Worm (Caenorhabditis elegans) whole organism, young adult: ENCODE measurements around the gene sfxn-5.

Experiments used
- B0336.3 ChIP-seq: fragments of 200-800 bp; sonication (Bioruptor generic); IDR thresholded peaks from 2 replicates; pipeline ENCODE4 v1.3.6; 2022; ENCODE audit warnings: missing genetic modification characterization, missing compliant biosample characterization
- C17E4.6 ChIP-seq: fragments of 200-800 bp; sonication (Bioruptor generic); IDR thresholded peaks from 2 replicates; pipeline ENCODE4 v1.3.6; 2022; ENCODE audit warnings: missing genetic modification reagents, missing genetic modification characterization, missing compliant biosample characterization
- F22D6.2 ChIP-seq: sonication (generic microtip); optimal IDR thresholded peaks from 2 replicates; lab custom pipeline; 2016; ENCODE audit warnings: mild to moderate bottlenecking, missing genetic modification characterization, missing compliant biosample characterization
- F33H1.4 ChIP-seq: fragments of 200-800 bp; sonication (Bioruptor generic); IDR thresholded peaks from 2 replicates; pipeline ENCODE4 v1.3.6; 2022; ENCODE audit warnings: missing genetic modification reagents, missing genetic modification characterization, missing compliant biosample characterization
- F37B4.10 ChIP-seq: fragments of 200-800 bp; sonication (Bioruptor generic); IDR thresholded peaks from 2 replicates; pipeline ENCODE4 v1.3.6; 2022; ENCODE audit warnings: missing genetic modification characterization, missing compliant biosample characterization
- F39B2.1 ChIP-seq: fragments of 200-800 bp; sonication (Bioruptor generic); IDR thresholded peaks from 2 replicates; pipeline ENCODE4 v1.3.6; 2022; ENCODE audit warnings: missing genetic modification reagents, missing genetic modification characterization, missing compliant biosample characterization
- F52B5.7 ChIP-seq: sonication (generic microtip); optimal IDR thresholded peaks from 2 replicates; lab custom pipeline; 2016; ENCODE audit warnings: mild to moderate bottlenecking, missing genetic modification characterization, missing compliant biosample characterization
- F57C9.4 ChIP-seq: sonication (generic microtip); optimal IDR thresholded peaks from 2 replicates; lab custom pipeline; 2017; ENCODE audit warnings: mild to moderate bottlenecking, missing genetic modification characterization, missing compliant biosample characterization
- K11D2.4 ChIP-seq: fragments of 200-800 bp; sonication (Bioruptor generic); IDR thresholded peaks from 2 replicates; pipeline ENCODE4 v1.3.6; 2022; ENCODE audit warnings: missing genetic modification reagents, missing genetic modification characterization, missing compliant biosample characterization
- K12H6.12 ChIP-seq: fragments of 200-800 bp; sonication (Bioruptor generic); optimal IDR thresholded peaks from 2 replicates; lab custom pipeline; 2018; ENCODE audit warnings: mild to moderate bottlenecking, missing genetic modification characterization, missing compliant biosample characterization
- T07F8.4 ChIP-seq: sonication (generic microtip); optimal IDR thresholded peaks from 2 replicates; lab custom pipeline; 2016; ENCODE audit warnings: mild to moderate bottlenecking, missing genetic modification characterization, moderate library complexity, missing compliant biosample characterization
- Y79H2A.3 ChIP-seq: fragments of 200-800 bp; sonication (Bioruptor generic); conservative IDR thresholded peaks from 2 replicates; pipeline ENCODE4 v1.3.6; 2022; ENCODE audit warnings: missing genetic modification reagents, missing genetic modification characterization, missing compliant biosample characterization
- ama-1 ChIP-seq, 3 experiments: fragments of 150-350 bp in 1 of 3; sonication (generic microtip) in 2 of 3; optimal IDR thresholded peaks; 2 replicates each; lab custom pipeline; 2014 to 2018; ENCODE audit warnings: missing biosample characterization in 2 of 3, missing genetic modification characterization in 2 of 3, missing genetic modification reagents in 2 of 3
- atf-7 ChIP-seq: sonication (generic microtip); optimal IDR thresholded peaks from 2 replicates; lab custom pipeline; 2017; ENCODE audit warnings: mild to moderate bottlenecking, missing genetic modification characterization, missing compliant biosample characterization
- athp-1 ChIP-seq: sonication (generic microtip); optimal IDR thresholded peaks from 2 replicates; lab custom pipeline; 2017; ENCODE audit warnings: mild to moderate bottlenecking, missing genetic modification characterization, missing compliant biosample characterization
- attf-3 ChIP-seq: fragments of 200-800 bp; sonication (Bioruptor generic); conservative IDR thresholded peaks from 2 replicates; pipeline ENCODE4 v1.3.6; 2022; ENCODE audit warnings: missing genetic modification reagents, missing genetic modification characterization, missing compliant biosample characterization
- cebp-1 ChIP-seq, 2 experiments: fragments of 200-800 bp in 1 of 2; sonication (Bioruptor generic) in 1 of 2; sonication (generic microtip) in 1 of 2; IDR thresholded peaks in 1 of 2; optimal IDR thresholded peaks in 1 of 2; 2 replicates each; pipeline versions ENCODE4 v1.3.6 to Lab custom; 2017 to 2022; ENCODE audit warnings: missing compliant biosample characterization in 2 of 2, missing genetic modification characterization in 2 of 2, mild to moderate bottlenecking in 1 of 2, missing genetic modification reagents in 1 of 2, moderate library complexity in 1 of 2
- ceh-100 ChIP-seq: fragments of 200-800 bp; sonication (Bioruptor generic); IDR thresholded peaks from 2 replicates; pipeline ENCODE4 v1.3.6; 2022; ENCODE audit warnings: missing genetic modification reagents, missing genetic modification characterization, missing compliant biosample characterization
- ceh-27 ChIP-seq: fragments of 200-800 bp; sonication (Bioruptor generic); optimal IDR thresholded peaks from 2 replicates; lab custom pipeline; 2018; ENCODE audit warnings: mild to moderate bottlenecking, missing genetic modification characterization, moderate library complexity, missing compliant biosample characterization
- ceh-79 ChIP-seq: sonication (generic microtip); optimal IDR thresholded peaks from 2 replicates; lab custom pipeline; 2017; ENCODE audit warnings: mild to moderate bottlenecking, missing genetic modification characterization, missing compliant biosample characterization
- dox-1 ChIP-seq: fragments of 200-800 bp; sonication (Bioruptor generic); IDR thresholded peaks from 2 replicates; pipeline ENCODE4 v1.3.6; 2022; ENCODE audit warnings: missing genetic modification reagents, missing genetic modification characterization, missing compliant biosample characterization
- efl-1 ChIP-seq: fragments of 150-350 bp; optimal IDR thresholded peaks from 2 replicates; lab custom pipeline; 2014; ENCODE audit warnings: missing biosample characterization, missing genetic modification reagents, missing genetic modification characterization
- ekl-4 ChIP-seq: fragments of 200-800 bp; sonication (Bioruptor generic); IDR thresholded peaks from 2 replicates; pipeline ENCODE4 v1.3.6; 2022; ENCODE audit warnings: missing genetic modification reagents, missing genetic modification characterization, missing compliant biosample characterization
- him-1 ChIP-seq: sonication (generic microtip); optimal IDR thresholded peaks from 2 replicates; lab custom pipeline; 2016; ENCODE audit warnings: missing genotype, missing genetic modification reagents, missing genetic modification characterization, missing compliant biosample characterization
- hlh-12 ChIP-seq: sonication (generic microtip); optimal IDR thresholded peaks from 2 replicates; lab custom pipeline; 2016; ENCODE audit warnings: missing genetic modification characterization, missing compliant biosample characterization
- lin-35 ChIP-seq, 3 experiments: fragments of 150-350 bp in 2 of 3; sonication (generic microtip) in 1 of 3; optimal IDR thresholded peaks; 2 replicates each; lab custom pipeline; 2014 to 2018; ENCODE audit warnings: missing biosample characterization in 3 of 3, missing genetic modification characterization in 3 of 3, missing genetic modification reagents in 3 of 3
- lin-54 ChIP-seq: fragments of 200-800 bp; sonication (Bioruptor generic); optimal IDR thresholded peaks from 2 replicates; lab custom pipeline; 2018; ENCODE audit warnings: mild to moderate bottlenecking, missing genetic modification characterization, missing compliant biosample characterization
- lsy-27 ChIP-seq: sonication (generic microtip); optimal IDR thresholded peaks from 2 replicates; lab custom pipeline; 2017; ENCODE audit warnings: missing genetic modification characterization, mild to moderate bottlenecking, missing compliant biosample characterization, antibody characterized with exemption, missing genotype, borderline replicate concordance; ENCODE audit not compliant: insufficient read depth
- madf-3 ChIP-seq: fragments of 200-800 bp; sonication (Bioruptor generic); IDR thresholded peaks from 2 replicates; pipeline ENCODE4 v1.3.6; 2022; ENCODE audit warnings: missing genetic modification reagents, missing genetic modification characterization, missing compliant biosample characterization
- mcd-1 ChIP-seq: fragments of 200-800 bp; sonication (Bioruptor generic); IDR thresholded peaks from 2 replicates; pipeline ENCODE4 v1.3.6; 2022; ENCODE audit warnings: missing genetic modification reagents, missing genetic modification characterization, missing compliant biosample characterization
- mel-28 ChIP-seq: sonication (generic microtip); optimal IDR thresholded peaks from 2 replicates; lab custom pipeline; 2016; ENCODE audit warnings: borderline replicate concordance, mild to moderate bottlenecking, missing genetic modification characterization, missing compliant biosample characterization
- mes-4 ChIP-seq: sonication (generic microtip); optimal IDR thresholded peaks from 2 replicates; lab custom pipeline; 2016; ENCODE audit warnings: missing genotype, missing genetic modification characterization, missing compliant biosample characterization
- nfyb-1 ChIP-seq: fragments of 200-800 bp; sonication (Bioruptor generic); IDR thresholded peaks from 2 replicates; pipeline ENCODE4 v1.3.6; 2022; ENCODE audit warnings: missing genetic modification reagents, missing genetic modification characterization, missing compliant biosample characterization
- nhr-120 ChIP-seq: fragments of 200-800 bp; sonication (Bioruptor generic); IDR thresholded peaks from 2 replicates; pipeline ENCODE4 v1.3.6; 2022; ENCODE audit warnings: missing genetic modification characterization, missing compliant biosample characterization
- nhr-27 ChIP-seq: fragments of 200-800 bp; sonication (Bioruptor generic); optimal IDR thresholded peaks from 2 replicates; lab custom pipeline; 2018; ENCODE audit warnings: mild to moderate bottlenecking, missing genetic modification characterization, moderate library complexity, missing compliant biosample characterization
- nhr-80 ChIP-seq: sonication (generic microtip); optimal IDR thresholded peaks from 2 replicates; lab custom pipeline; 2016; ENCODE audit warnings: missing genetic modification characterization, missing compliant biosample characterization
- rec-8 ChIP-seq, 2 experiments: sonication (generic microtip); optimal IDR thresholded peaks; 2 replicates each; lab custom pipeline; 2016; ENCODE audit warnings: mild to moderate bottlenecking in 2 of 2, missing genetic modification characterization in 2 of 2, missing genetic modification reagents in 2 of 2, missing genotype in 2 of 2, missing biosample characterization in 1 of 2, missing compliant biosample characterization in 1 of 2, moderate library complexity in 1 of 2
- repo-1 ChIP-seq: sonication (generic microtip); optimal IDR thresholded peaks from 2 replicates; lab custom pipeline; 2017; ENCODE audit warnings: mild to moderate bottlenecking, missing genetic modification characterization, missing compliant biosample characterization
- snpc-1.3 ChIP-seq: sonication (generic microtip); optimal IDR thresholded peaks from 2 replicates; lab custom pipeline; 2017; ENCODE audit warnings: missing genetic modification characterization, mild to moderate bottlenecking, missing compliant biosample characterization, antibody characterized with exemption, moderate library complexity, missing genotype, missing genetic modification reagents; ENCODE audit not compliant: insufficient read depth
- somi-1 ChIP-seq: fragments of 200-800 bp; sonication (Bioruptor generic); optimal IDR thresholded peaks from 2 replicates; lab custom pipeline; 2018; ENCODE audit warnings: mild to moderate bottlenecking, missing genetic modification characterization, missing compliant biosample characterization
- tbp1 ChIP-seq: fragments of 200-800 bp; sonication (Bioruptor generic); optimal IDR thresholded peaks from 2 replicates; lab custom pipeline; 2018; ENCODE audit warnings: mild to moderate bottlenecking, missing genetic modification characterization, missing compliant biosample characterization
- tbx-9 ChIP-seq: sonication (generic microtip); optimal IDR thresholded peaks from 2 replicates; lab custom pipeline; 2016; ENCODE audit warnings: borderline replicate concordance, missing genetic modification characterization, inconsistent platforms, missing compliant biosample characterization
- tlf-1 ChIP-seq: fragments of 200-800 bp; sonication (Bioruptor generic); optimal IDR thresholded peaks from 2 replicates; lab custom pipeline; 2018; ENCODE audit warnings: mild to moderate bottlenecking, missing genetic modification characterization, missing compliant biosample characterization
- unc-130 ChIP-seq: sonication (generic microtip); optimal IDR thresholded peaks from 2 replicates; lab custom pipeline; 2016; ENCODE audit warnings: missing genetic modification reagents, missing genetic modification characterization, missing compliant biosample characterization
- unc-62 ChIP-seq: fragments of 150-350 bp; optimal IDR thresholded peaks from 2 replicates; lab custom pipeline; 2014; ENCODE audit warnings: missing biosample characterization, missing genetic modification reagents, missing genetic modification characterization
- ztf-3 ChIP-seq: fragments of 200-800 bp; sonication (Bioruptor generic); optimal IDR thresholded peaks from 2 replicates; lab custom pipeline; 2018; ENCODE audit warnings: mild to moderate bottlenecking, missing genetic modification characterization, missing compliant biosample characterization

The sfxn-5 gene

DNA sequence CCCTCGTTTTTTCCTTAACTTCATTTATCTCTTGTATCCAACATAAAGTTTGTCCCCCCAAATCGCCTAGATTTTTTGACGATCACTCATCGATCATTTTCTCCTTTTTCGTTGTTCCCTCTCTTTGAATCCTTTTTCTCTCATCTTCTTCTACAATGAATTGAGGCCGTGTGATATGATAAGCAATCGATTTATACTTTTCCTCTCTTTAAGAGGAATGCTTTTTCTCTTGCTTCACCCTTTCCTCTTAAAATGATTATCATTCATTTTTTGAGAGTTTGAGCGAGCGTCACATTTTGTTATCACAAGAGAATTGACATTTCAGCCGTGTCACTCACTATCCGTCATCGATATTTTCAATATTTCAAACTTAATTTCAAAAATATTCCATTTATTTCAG, 26.8 kb downstream of the sfxn-5 start, which contains the start of gene K02C4.5 (continued):
- TF ChIP-seq F37B4.10 (GFP tag; lab: Robert Waterston, UW) (no peak), somi-1 (GFP tag; lab: Kevin White, UChicago) (no peak), nfyb-1 (GFP tag; lab: Robert Waterston, UW) (no peak), F57C9.4 (tag; lab: Kevin White, UChicago) (no peak), ama-1 (optimal IDR thresholded peaks at IDR 0.05; lab: Kevin White, UChicago) (no peak), ama-1 (GFP tag; optimal IDR thresholded peaks at IDR 0.05; lab: Kevin White, UChicago) (no peak), repo-1 (tag; lab: Kevin White, UChicago) (no peak), attf-3 (GFP tag; lab: Robert Waterston, UW) (no peak), nhr-80 (tag; lab: Kevin White, UChicago) (peak; percentile 82), cebp-1 (GFP tag; IDR thresholded peaks at IDR 0.05; lab: Robert Waterston, UW) (no peak), cebp-1 (tag; optimal IDR thresholded peaks at IDR 0.05; lab: Kevin White, UChicago) (peak; percentile 16), dox-1 (GFP tag; lab: Robert Waterston, UW) (no peak), ceh-100 (GFP tag; lab: Robert Waterston, UW) (no peak)
- TF ChIP-seq, all 124 proteins: peak for 6

DNA sequence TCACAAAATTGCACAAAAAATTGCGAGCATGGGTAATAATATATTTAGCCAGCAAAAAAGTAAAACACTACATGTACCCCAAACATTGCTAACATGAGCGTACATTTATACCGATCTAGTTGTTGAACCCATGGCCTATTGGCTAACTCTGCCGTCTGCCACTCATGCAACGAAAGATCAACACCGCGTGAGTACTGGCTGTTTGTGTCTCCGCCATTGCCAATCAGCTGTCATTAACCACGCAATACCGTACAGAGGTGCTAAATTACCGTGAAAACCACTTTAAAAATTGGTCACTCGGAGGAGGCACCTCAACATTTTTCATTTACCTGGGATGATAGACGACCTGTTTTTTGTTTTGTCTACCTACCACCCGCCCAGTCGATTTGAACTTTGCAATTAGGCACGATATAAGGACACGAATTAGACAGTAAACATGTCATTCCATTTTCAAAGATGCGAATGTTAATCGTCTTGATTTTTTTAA, 29.5 kb downstream of the sfxn-5 start, which contains the start of gene K02C4.2:
Gene K02C4.2, plus strand, starts transcription at position 437 of the 487 bp plus-strand sequence.
- peak; percentile 67 for TF ChIP-seq B0336.3 (GFP tag; lab: Robert Waterston, UW)
- peak; percentile 70 to 73 for TF ChIP-seq rec-8 (tag; optimal IDR thresholded peaks at IDR 0.05; lab: Kevin White, UChicago)
- TF ChIP-seq lin-35 (GFP tag; optimal IDR thresholded peaks at IDR 0.05; lab: Kevin White, UChicago): peak in 1 of 3 experiments; percentile 72
- TF ChIP-seq tbp1 (GFP tag; lab: Kevin White, UChicago): peak; percentile 95
- TF ChIP-seq ceh-27 (GFP tag; lab: Kevin White, UChicago): peak; percentile 93
- TF ChIP-seq mel-28: no peak
- peak; percentile 99 for TF ChIP-seq him-1 (tag; lab: Kevin White, UChicago)
- no peak for TF ChIP-seq C17E4.6 (GFP tag; lab: Robert Waterston, UW)
- no peak for TF ChIP-seq F22D6.2 (tag; lab: Kevin White, UChicago)
- peak; percentile 66 for TF ChIP-seq mcd-1
- TF ChIP-seq F52B5.7 (tag; lab: Kevin White, UChicago): peak; percentile 93
- no peak for TF ChIP-seq efl-1 (GFP tag; lab: Kevin White, UChicago)
- peak; percentile 43 for TF ChIP-seq ceh-100 (GFP tag; lab: Robert Waterston, UW)
- TF ChIP-seq K12H6.12 (tag; lab: Kevin White, UChicago): peak; percentile 73
- no peak for TF ChIP-seq F39B2.1 (GFP tag; lab: Robert Waterston, UW)
- peak; percentile 74 for TF ChIP-seq ekl-4 (GFP tag; lab: Robert Waterston, UW)
- peak; percentile 77 for TF ChIP-seq T07F8.4 (tag; lab: Kevin White, UChicago)
- no peak; the same call in 1 of the 2 replicates for TF ChIP-seq Y79H2A.3 (GFP tag; lab: Robert Waterston, UW)
- peak; percentile 34 for TF ChIP-seq hlh-12 (tag; lab: Kevin White, UChicago)
- TF ChIP-seq ceh-79 (tag; lab: Kevin White, UChicago): peak; percentile 56
- TF ChIP-seq unc-62 (GFP tag; lab: Kevin White, UChicago): no peak
- TF ChIP-seq mes-4 (tag; lab: Kevin White, UChicago): peak; percentile 81
- peak; percentile 68 for TF ChIP-seq unc-130
- TF ChIP-seq ztf-3 (GFP tag; lab: Kevin White, UChicago): peak; percentile 69
- TF ChIP-seq atf-7: peak; percentile 59
- TF ChIP-seq nhr-120 (GFP tag; lab: Robert Waterston, UW): no peak
- TF ChIP-seq tlf-1: peak; percentile 75
- TF ChIP-seq K11D2.4: no peak
- peak; percentile 60 for TF ChIP-seq athp-1 (tag; lab: Kevin White, UChicago)
- TF ChIP-seq madf-3 (GFP tag; lab: Robert Waterston, UW): 0 out of 2 replicates have a peak, but pooled peaks have one; percentile 67
- peak; percentile 54 for TF ChIP-seq tbx-9 (tag; lab: Kevin White, UChicago)
- peak; percentile 87 for TF ChIP-seq snpc-1.3
- peak; percentile 28; the same call in 1 of the 2 replicates for TF ChIP-seq F33H1.4 (GFP tag; lab: Robert Waterston, UW)
- TF ChIP-seq lsy-27 (tag; lab: Kevin White, UChicago): no peak
- peak; percentile 76 for TF ChIP-seq lin-54
- TF ChIP-seq nhr-27: peak; percentile 73
